Fruit fly (Drosophila melanogaster) whole organism, embryonic: ENCODE data around the gene CG11999.

ENCODE experiments used
- Atf3 ChIP-seq: fragments of 200-800 bp; sonication (Bioruptor generic); optimal IDR thresholded peaks from 3 replicates; lab custom pipeline; 2016; ENCODE audit warnings: missing biosample characterization, missing genetic modification characterization
- CG10274 ChIP-seq: fragments of 200-800 bp; sonication (Bioruptor generic); optimal IDR thresholded peaks from 3 replicates; lab custom pipeline; 2017; ENCODE audit warnings: missing biosample characterization, mild to moderate bottlenecking, missing genetic modification characterization
- CG11093 ChIP-seq: fragments of 200-800 bp; sonication (Bioruptor generic); IDR thresholded peaks from 3 replicates; pipeline ENCODE4 v1.3.6; 2022; ENCODE audit warnings: missing biosample characterization, missing genetic modification characterization
- CG11504 ChIP-seq: fragments of 200-800 bp; sonication (Bioruptor generic); optimal IDR thresholded peaks from 3 replicates; lab custom pipeline; 2019; ENCODE audit warnings: missing biosample characterization, mild to moderate bottlenecking, missing genetic modification characterization, moderate library complexity
- CG12104 ChIP-seq: fragments of 200-800 bp; sonication (Bioruptor generic); optimal IDR thresholded peaks from 3 replicates; lab custom pipeline; 2016; ENCODE audit warnings: missing biosample characterization, missing genetic modification characterization
- CG12236 ChIP-seq: fragments of 200-800 bp; sonication (Bioruptor generic); optimal IDR thresholded peaks from 2 replicates; lab custom pipeline; 2016; ENCODE audit warnings: missing biosample characterization, missing genetic modification characterization
- CG12942 ChIP-seq: fragments of 200-800 bp; sonication (Bioruptor generic); optimal IDR thresholded peaks from 3 replicates; lab custom pipeline; 2016; ENCODE audit warnings: missing biosample characterization, missing genetic modification characterization
- CG13775 ChIP-seq: fragments of 200-800 bp; sonication (Bioruptor generic); optimal IDR thresholded peaks from 3 replicates; lab custom pipeline; 2017; ENCODE audit warnings: missing biosample characterization, mild to moderate bottlenecking, missing genetic modification characterization
- CG14710 ChIP-seq: fragments of 200-800 bp; sonication (Bioruptor generic); optimal IDR thresholded peaks from 3 replicates; lab custom pipeline; 2019; ENCODE audit warnings: missing biosample characterization, mild to moderate bottlenecking, missing genetic modification characterization, moderate library complexity
- CG1529 ChIP-seq: fragments of 200-800 bp; sonication (Bioruptor generic); optimal IDR thresholded peaks from 3 replicates; lab custom pipeline; 2018; ENCODE audit warnings: missing biosample characterization, missing genetic modification characterization
- CG16815 ChIP-seq: fragments of 200-800 bp; sonication (Bioruptor generic); optimal IDR thresholded peaks from 3 replicates; lab custom pipeline; 2017; ENCODE audit warnings: missing biosample characterization, mild to moderate bottlenecking, missing genetic modification characterization
- CG17328 ChIP-seq: fragments of 200-800 bp; sonication (Bioruptor generic); IDR thresholded peaks from 2 replicates; pipeline ENCODE4 v1.3.6; 2022; ENCODE audit warnings: missing biosample characterization, missing genetic modification characterization
- CG17359 ChIP-seq: fragments of 200-800 bp; sonication (Bioruptor generic); optimal IDR thresholded peaks from 3 replicates; lab custom pipeline; 2018; ENCODE audit warnings: missing biosample characterization, mild to moderate bottlenecking, missing genetic modification characterization, moderate library complexity
- CG17829 ChIP-seq: fragments of 200-800 bp; optimal IDR thresholded peaks from 2 replicates; lab custom pipeline; 2019; ENCODE audit warnings: missing biosample characterization, mild to moderate bottlenecking, missing genetic modification characterization, moderate library complexity
- CG2120 ChIP-seq: fragments of 200-800 bp; sonication (Bioruptor generic); optimal IDR thresholded peaks from 3 replicates; lab custom pipeline; 2016; ENCODE audit warnings: missing biosample characterization, missing genetic modification characterization
- CG2199 ChIP-seq: fragments of 200-800 bp; sonication (Bioruptor generic); IDR thresholded peaks from 3 replicates; pipeline ENCODE4 v1.3.6; 2022; ENCODE audit warnings: missing biosample characterization, missing genetic modification characterization
- CG2889 ChIP-seq: fragments of 200-800 bp; sonication (Bioruptor generic); IDR thresholded peaks from 3 replicates; pipeline ENCODE4 v1.3.6; 2022; ENCODE audit warnings: missing biosample characterization, missing genetic modification characterization
- CG7987 ChIP-seq: fragments of 200-800 bp; sonication (Bioruptor generic); optimal IDR thresholded peaks from 2 replicates; lab custom pipeline; 2018; ENCODE audit warnings: missing biosample characterization, mild to moderate bottlenecking, missing genetic modification characterization, moderate library complexity
- CG8089 ChIP-seq: fragments of 200-800 bp; sonication (Bioruptor generic); optimal IDR thresholded peaks from 3 replicates; lab custom pipeline; 2016; ENCODE audit warnings: missing biosample characterization, missing genetic modification characterization
- CTCF ChIP-seq: fragments of 200-800 bp; sonication (Bioruptor generic); optimal IDR thresholded peaks from 2 replicates; lab custom pipeline; 2017; ENCODE audit warnings: missing biosample characterization, mild to moderate bottlenecking, missing genetic modification characterization, moderate library complexity
- Chrac-16 ChIP-seq: fragments of 200-800 bp; sonication (Bioruptor generic); optimal IDR thresholded peaks from 3 replicates; lab custom pipeline; 2016; ENCODE audit warnings: missing biosample characterization, missing genetic modification characterization
- Dad ChIP-seq: fragments of 200-800 bp; sonication (Bioruptor generic); optimal IDR thresholded peaks from 3 replicates; lab custom pipeline; 2016; ENCODE audit warnings: missing biosample characterization, missing genetic modification characterization
- Drgx ChIP-seq: fragments of 200-800 bp; sonication (Bioruptor generic); IDR thresholded peaks from 2 replicates; pipeline ENCODE4 v1.3.6; 2022; ENCODE audit warnings: missing biosample characterization, missing genetic modification characterization
- HLHmδ ChIP-seq: fragments of 200-800 bp; sonication (Bioruptor generic); optimal IDR thresholded peaks from 2 replicates; lab custom pipeline; 2018; ENCODE audit warnings: missing biosample characterization, mild to moderate bottlenecking, missing genetic modification characterization, moderate library complexity
- Hand ChIP-seq: fragments of 200-800 bp; sonication (Bioruptor generic); optimal IDR thresholded peaks from 2 replicates; lab custom pipeline; 2017; ENCODE audit warnings: mild to moderate bottlenecking, missing biosample characterization, missing genetic modification reagents, missing genetic modification characterization
- Lhr ChIP-seq: fragments of 200-800 bp; sonication (Bioruptor generic); optimal IDR thresholded peaks from 3 replicates; lab custom pipeline; 2017; ENCODE audit warnings: mild to moderate bottlenecking, missing biosample characterization, missing genetic modification reagents, missing genetic modification characterization
- NC2α ChIP-seq: fragments of 200-800 bp; sonication (Bioruptor generic); optimal IDR thresholded peaks from 2 replicates; lab custom pipeline; 2016; ENCODE audit warnings: missing biosample characterization, missing genetic modification characterization
- Six4 ChIP-seq: fragments of 200-800 bp; sonication (Bioruptor generic); optimal IDR thresholded peaks from 2 replicates; lab custom pipeline; 2016; ENCODE audit warnings: missing biosample characterization, missing genetic modification characterization
- Spps ChIP-seq: fragments of 200-800 bp; sonication (Bioruptor generic); optimal IDR thresholded peaks from 2 replicates; lab custom pipeline; 2018; ENCODE audit warnings: missing biosample characterization, mild to moderate bottlenecking, missing genetic modification characterization
- Tbp ChIP-seq: fragments of >200 bp; optimal IDR thresholded peaks from 2 replicates; lab custom pipeline; 2018; ENCODE audit warnings: missing biosample characterization, missing genetic modification characterization
- abd-A ChIP-seq: fragments of 200-800 bp; sonication (Bioruptor generic); optimal IDR thresholded peaks from 3 replicates; lab custom pipeline; 2019; ENCODE audit warnings: missing biosample characterization, mild to moderate bottlenecking, missing genetic modification characterization, moderate library complexity
- ac ChIP-seq: fragments of 200-800 bp; sonication (Bioruptor generic); optimal IDR thresholded peaks from 3 replicates; lab custom pipeline; 2017; ENCODE audit warnings: missing biosample characterization, mild to moderate bottlenecking, missing genetic modification characterization
- ara ChIP-seq: fragments of 200-800 bp; sonication (Bioruptor generic); IDR thresholded peaks from 2 replicates; pipeline ENCODE4 v1.3.6; 2022; ENCODE audit warnings: missing biosample characterization, missing genetic modification characterization
- crol ChIP-seq: fragments of 200-800 bp; sonication (Bioruptor generic); IDR thresholded peaks from 2 replicates; pipeline ENCODE4 v1.3.6; 2022; ENCODE audit warnings: missing biosample characterization, missing genetic modification characterization
- cwo ChIP-seq: fragments of 200-800 bp; sonication (Bioruptor generic); optimal IDR thresholded peaks from 3 replicates; lab custom pipeline; 2017; ENCODE audit warnings: missing biosample characterization, missing genetic modification characterization, mild to moderate bottlenecking, moderate library complexity, missing genetic modification reagents
- ems ChIP-seq: fragments of 200-800 bp; sonication (Bioruptor generic); optimal IDR thresholded peaks from 3 replicates; lab custom pipeline; 2016; ENCODE audit warnings: missing biosample characterization, missing genetic modification characterization
- esg ChIP-seq: fragments of 200-800 bp; sonication (Bioruptor generic); conservative IDR thresholded peaks from 2 replicates; pipeline ENCODE4 v1.3.6; 2022; ENCODE audit warnings: missing biosample characterization, missing genetic modification characterization
- gsb-n ChIP-seq: fragments of 200-800 bp; sonication (Bioruptor generic); optimal IDR thresholded peaks from 3 replicates; lab custom pipeline; 2018; ENCODE audit warnings: missing biosample characterization, mild to moderate bottlenecking, missing genetic modification characterization
- her ChIP-seq: fragments of 200-800 bp; sonication (Bioruptor generic); optimal IDR thresholded peaks from 2 replicates; lab custom pipeline; 2016; ENCODE audit warnings: missing biosample characterization, missing genetic modification characterization
- inv ChIP-seq: fragments of 200-800 bp; sonication (Bioruptor generic); IDR thresholded peaks from 2 replicates; pipeline ENCODE4 v1.3.6; 2022; ENCODE audit warnings: missing biosample characterization, missing genetic modification characterization; ENCODE audit not compliant: partially characterized antibody
- lmd ChIP-seq: fragments of 200-800 bp; sonication (Bioruptor generic); IDR thresholded peaks from 2 replicates; pipeline ENCODE4 v1.3.6; 2022; ENCODE audit warnings: missing biosample characterization, missing genetic modification characterization
- mam ChIP-seq: fragments of 200-800 bp; sonication (Bioruptor generic); optimal IDR thresholded peaks from 3 replicates; lab custom pipeline; 2016; ENCODE audit warnings: missing biosample characterization, missing genetic modification characterization
- org-1 ChIP-seq: fragments of 200-800 bp; sonication (Bioruptor generic); optimal IDR thresholded peaks from 2 replicates; lab custom pipeline; 2017; ENCODE audit warnings: missing biosample characterization, missing genetic modification characterization
- pita ChIP-seq: fragments of 200-800 bp; sonication (Bioruptor generic); optimal IDR thresholded peaks from 2 replicates; lab custom pipeline; 2017; ENCODE audit warnings: missing biosample characterization, mild to moderate bottlenecking, missing genetic modification characterization
- rib ChIP-seq: fragments of 200-800 bp; sonication (Bioruptor generic); IDR thresholded peaks from 2 replicates; pipeline ENCODE4 v1.3.6; 2022; ENCODE audit warnings: missing biosample characterization, missing genetic modification characterization
- stc ChIP-seq: fragments of 200-800 bp; sonication (Bioruptor generic); IDR thresholded peaks from 2 replicates; pipeline ENCODE4 v1.3.6; 2022; ENCODE audit warnings: missing biosample characterization, missing genetic modification characterization
- stwl ChIP-seq: fragments of 200-800 bp; sonication (Bioruptor generic); optimal IDR thresholded peaks from 3 replicates; lab custom pipeline; 2018; ENCODE audit warnings: missing biosample characterization, mild to moderate bottlenecking, missing genetic modification characterization, moderate library complexity
- tap ChIP-seq: fragments of 200-800 bp; optimal IDR thresholded peaks from 3 replicates; lab custom pipeline; 2019; ENCODE audit warnings: missing biosample characterization, mild to moderate bottlenecking, missing genetic modification characterization, moderate library complexity
- tio ChIP-seq: fragments of 200-800 bp; sonication (Bioruptor generic); optimal IDR thresholded peaks from 2 replicates; lab custom pipeline; 2017; ENCODE audit warnings: missing biosample characterization, missing genetic modification characterization, inconsistent platforms
- wdn ChIP-seq: fragments of 200-800 bp; sonication (Bioruptor generic); IDR thresholded peaks from 2 replicates; pipeline ENCODE4 v1.3.6; 2022; ENCODE audit warnings: missing biosample characterization, missing genetic modification characterization

Gene CG11999

DNA sequence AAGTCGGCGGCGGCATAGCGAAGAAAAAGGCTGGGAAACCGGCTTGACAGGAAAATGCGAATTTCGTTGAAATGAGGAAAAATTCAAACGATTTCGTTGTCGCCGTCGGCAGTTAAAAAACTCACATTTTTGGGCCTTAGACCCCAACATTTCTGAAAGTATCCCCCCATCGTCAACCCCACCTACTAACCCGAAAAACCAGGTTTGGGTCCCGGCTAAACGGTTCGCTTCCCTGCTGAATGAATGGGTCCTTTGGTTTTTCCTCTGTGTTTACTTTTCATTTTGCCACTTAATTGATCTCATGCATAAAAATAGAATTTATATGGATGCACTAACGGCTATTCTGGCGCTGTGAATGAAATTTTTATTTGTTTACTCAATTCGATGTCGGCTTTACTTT lies 28.4 kb downstream of the CG11999 start:
- TF ChIP-seq stwl (tag; lab: Kevin White, UChicago) (peak; percentile 9), Drgx (GFP tag; lab: Robert Waterston, UW) (0 out of 2 replicates have a peak, but pooled peaks have one; percentile 5), CG2199 (GFP tag; lab: Robert Waterston, UW) (0 out of 3 replicates have a peak, but pooled peaks have one; percentile 78), NC2α (no peak), pita (GFP tag; lab: Kevin White, UChicago) (peak; percentile 26), CTCF (GFP tag; lab: Kevin White, UChicago) (peak; percentile 55), CG11093 (GFP tag; lab: Robert Waterston, UW) (0 out of 3 replicates have a peak, but pooled peaks have one; percentile 8), CG10274 (GFP tag; lab: Kevin White, UChicago) (no peak), CG11504 (tag; lab: Kevin White, UChicago) (peak; percentile 84)

DNA sequence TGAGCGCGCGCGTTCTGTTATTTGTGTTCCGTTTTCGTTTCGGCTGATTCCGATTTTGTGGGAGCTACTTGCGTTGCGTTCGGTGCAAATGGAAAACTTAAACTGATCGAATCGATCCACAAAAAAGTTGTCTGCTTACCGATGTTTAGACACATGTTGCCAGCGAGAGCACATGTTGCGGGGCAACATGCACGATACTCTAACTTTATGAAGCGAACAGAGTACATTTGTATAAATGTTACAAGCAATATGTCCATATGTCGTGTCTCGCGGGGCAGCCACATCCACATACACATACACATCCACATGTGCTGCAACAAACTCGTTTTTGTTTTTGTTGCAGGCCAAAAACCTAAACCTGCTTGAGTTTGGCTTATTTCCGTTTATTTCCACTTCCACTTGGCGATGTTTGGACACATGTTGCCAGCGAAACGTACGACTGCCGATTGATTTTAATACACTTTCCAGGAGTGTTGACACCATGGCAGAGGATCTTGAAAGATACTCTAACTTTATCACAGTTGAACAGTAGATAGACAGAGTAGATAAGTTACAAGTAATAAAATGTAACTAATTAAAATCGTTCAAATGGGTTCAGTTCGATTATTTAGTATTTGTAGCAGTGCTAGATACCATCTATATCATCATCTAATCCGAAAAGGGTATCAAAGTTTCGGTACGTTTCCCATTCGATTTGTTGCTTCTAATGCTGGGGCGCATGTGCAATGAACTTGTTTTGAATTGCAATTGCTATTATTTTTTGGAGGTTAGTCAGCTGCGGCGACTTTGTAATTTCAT lies 30.6 kb downstream of the CG11999 start:
- TF ChIP-seq crol (GFP tag; lab: Robert Waterston, UW) (no peak), CG7987 (no peak), Spps (tag; lab: Kevin White, UChicago) (no peak), org-1 (GFP tag; lab: Kevin White, UChicago) (no peak), HLHmδ (GFP tag; lab: Kevin White, UChicago) (no peak), stc (GFP tag; lab: Robert Waterston, UW) (no peak), tap (tag; lab: Kevin White, UChicago) (no peak), CG8089 (GFP tag; lab: Kevin White, UChicago) (no peak), Atf3 (GFP tag; lab: Kevin White, UChicago) (no peak), Chrac-16 (GFP tag; lab: Kevin White, UChicago) (no peak), CG17359 (tag; lab: Kevin White, UChicago) (no peak), Six4 (no peak), her (no peak), CG17328 (GFP tag; lab: Robert Waterston, UW) (no peak), mam (GFP tag; lab: Kevin White, UChicago) (no peak), CG1529 (GFP tag; lab: Kevin White, UChicago) (no peak), Dad (GFP tag; lab: Kevin White, UChicago) (no peak), inv (no peak), cwo (no peak), tio (no peak), CG14710 (no peak), CG16815 (GFP tag; lab: Kevin White, UChicago) (no peak), ara (no peak), Hand (GFP tag; lab: Kevin White, UChicago) (no peak), CG2889 (GFP tag; lab: Robert Waterston, UW) (no peak), wdn (GFP tag; lab: Robert Waterston, UW) (no peak), CG12104 (GFP tag; lab: Kevin White, UChicago) (no peak), Lhr (GFP tag; lab: Kevin White, UChicago) (no peak), lmd (GFP tag; lab: Robert Waterston, UW) (no peak), abd-A (tag; lab: Kevin White, UChicago) (no peak), CG2120 (GFP tag; lab: Kevin White, UChicago) (peak; percentile 17), CG17829 (tag; lab: Kevin White, UChicago) (no peak), CG12236 (GFP tag; lab: Kevin White, UChicago) (no peak), ac (GFP tag; lab: Kevin White, UChicago) (no peak), Tbp (GFP tag; lab: Kevin White, UChicago) (no peak), ems (no peak), gsb-n (tag; lab: Kevin White, UChicago) (no peak), rib (GFP tag; lab: Robert Waterston, UW) (no peak), CG13775 (no peak), CG12942 (GFP tag; lab: Kevin White, UChicago) (no peak), esg (GFP tag; lab: Robert Waterston, UW) (no peak)
